Worm (Caenorhabditis elegans) whole organism, L4/young adult: Measurements from ENCODE around the gene klp-7.

Experiments used
- W03F9.2 ChIP-seq: fragments of 150-350 bp; optimal IDR thresholded peaks from 2 replicates; lab custom pipeline; 2014; ENCODE audit warnings: missing biosample characterization, missing genetic modification characterization
- him-1 ChIP-seq: sonication (generic microtip); optimal IDR thresholded peaks from 2 replicates; lab custom pipeline; 2016; ENCODE audit warnings: missing genotype, missing genetic modification reagents, missing genetic modification characterization, missing compliant biosample characterization

- TF ChIP-seq him-1 (tag; lab: Kevin White, UChicago): no peak
- TF ChIP-seq W03F9.2 (tag; lab: Kevin White, UChicago): no peak
These were observed 11.2 kb downstream of the klp-7 start, which contains the start of gene sca-1 for ce11 chrIII:10816800-10817418.
